Fruit fly (Drosophila melanogaster) whole organism, embryonic: Measurements from ENCODE around the gene Irbp.

Experiments used
- B-H2 ChIP-seq: fragments of 200-800 bp; sonication (Bioruptor generic); optimal IDR thresholded peaks from 2 replicates; lab custom pipeline; 2018; ENCODE audit warnings: missing biosample characterization, mild to moderate bottlenecking, missing genetic modification characterization
- CG10267 ChIP-seq: fragments of 200-800 bp; sonication (Bioruptor generic); optimal IDR thresholded peaks from 2 replicates; lab custom pipeline; 2018; ENCODE audit warnings: missing biosample characterization, mild to moderate bottlenecking, missing genetic modification characterization, moderate library complexity
- CG11247 ChIP-seq: fragments of 200-800 bp; sonication (Bioruptor generic); IDR thresholded peaks from 2 replicates; pipeline ENCODE4 v1.3.6; 2022; ENCODE audit warnings: missing biosample characterization, missing genetic modification characterization
- CG12659 ChIP-seq: fragments of 200-800 bp; sonication (Bioruptor generic); optimal IDR thresholded peaks from 3 replicates; lab custom pipeline; 2017; ENCODE audit warnings: mild to moderate bottlenecking, missing biosample characterization, missing genetic modification reagents, missing genetic modification characterization
- CG15514 ChIP-seq: fragments of 200-800 bp; sonication (Bioruptor generic); optimal IDR thresholded peaks from 3 replicates; lab custom pipeline; 2017; ENCODE audit warnings: missing biosample characterization, missing genetic modification characterization, mild to moderate bottlenecking, moderate library complexity, missing genetic modification reagents
- CG1792 ChIP-seq: fragments of 200-800 bp; sonication (Bioruptor generic); optimal IDR thresholded peaks from 2 replicates; lab custom pipeline; 2016; ENCODE audit warnings: missing biosample characterization, missing genetic modification characterization
- CG2120 ChIP-seq: fragments of 200-800 bp; sonication (Bioruptor generic); optimal IDR thresholded peaks from 3 replicates; lab custom pipeline; 2016; ENCODE audit warnings: missing biosample characterization, missing genetic modification characterization
- CG31224 ChIP-seq: fragments of 200-800 bp; sonication (Bioruptor generic); IDR thresholded peaks from 2 replicates; pipeline ENCODE4 v1.3.6; 2022; ENCODE audit warnings: missing biosample characterization, missing genetic modification characterization
- CG34224 ChIP-seq: fragments of 200-800 bp; sonication (Bioruptor generic); IDR thresholded peaks from 3 replicates; pipeline ENCODE4 v1.3.6; 2022; ENCODE audit warnings: missing biosample characterization, missing genetic modification characterization; ENCODE audit not compliant: partially characterized antibody
- CG3847 ChIP-seq: fragments of 200-800 bp; sonication (Bioruptor generic); IDR thresholded peaks from 2 replicates; pipeline ENCODE4 v1.3.6; 2022; ENCODE audit warnings: missing biosample characterization, missing genetic modification characterization
- CG9437 ChIP-seq: fragments of 200-800 bp; sonication (Bioruptor generic); optimal IDR thresholded peaks from 2 replicates; lab custom pipeline; 2018; ENCODE audit warnings: missing biosample characterization, mild to moderate bottlenecking, missing genetic modification characterization
- Dll ChIP-seq: fragments of 200-800 bp; sonication (Bioruptor generic); IDR thresholded peaks from 4 replicates; pipeline ENCODE4 v1.3.6; 2022; ENCODE audit warnings: missing biosample characterization, missing genetic modification characterization; ENCODE audit not compliant: partially characterized antibody
- Dp ChIP-seq: fragments of 200-800 bp; sonication (Bioruptor generic); optimal IDR thresholded peaks from 2 replicates; lab custom pipeline; 2018; ENCODE audit warnings: missing biosample characterization, mild to moderate bottlenecking, missing genetic modification characterization, moderate library complexity
- E2f2 ChIP-seq: fragments of 200-800 bp; sonication (Bioruptor generic); IDR thresholded peaks from 2 replicates; pipeline ENCODE4 v1.3.6; 2022; ENCODE audit warnings: missing biosample characterization, missing genetic modification characterization
- Fer1 ChIP-seq: fragments of 200-800 bp; sonication (Bioruptor generic); optimal IDR thresholded peaks from 2 replicates; lab custom pipeline; 2017; ENCODE audit warnings: missing biosample characterization, mild to moderate bottlenecking, missing genetic modification characterization
- HLH4C ChIP-seq: fragments of 200-800 bp; sonication (Bioruptor generic); IDR thresholded peaks from 3 replicates; pipeline ENCODE4 v1.3.6; 2022; ENCODE audit warnings: missing biosample characterization, missing genetic modification characterization; ENCODE audit not compliant: partially characterized antibody
- HmgZ ChIP-seq: fragments of 200-800 bp; sonication (Bioruptor generic); optimal IDR thresholded peaks from 2 replicates; lab custom pipeline; 2018; ENCODE audit warnings: missing biosample characterization, mild to moderate bottlenecking, missing genetic modification characterization
- MBD-R2 ChIP-seq: fragments of 200-800 bp; sonication (Bioruptor generic); IDR thresholded peaks from 2 replicates; pipeline ENCODE4 v1.3.6; 2022; ENCODE audit warnings: missing biosample characterization, missing genetic modification characterization
- MESR4 ChIP-seq: fragments of 200-800 bp; sonication (Bioruptor generic); optimal IDR thresholded peaks from 2 replicates; lab custom pipeline; 2018; ENCODE audit warnings: missing biosample characterization, mild to moderate bottlenecking, missing genetic modification characterization, moderate library complexity
- Med ChIP-seq: fragments of 200-800 bp; sonication (Bioruptor generic); peaks from one replicate; lab custom pipeline; 2016; ENCODE audit warnings: missing biosample characterization, missing genetic modification characterization, mild to moderate bottlenecking, inconsistent platforms, moderate library complexity
- Scr ChIP-seq: fragments of 200-800 bp; sonication (Bioruptor generic); IDR thresholded peaks from 2 replicates; pipeline ENCODE4 v1.3.6; 2022; ENCODE audit warnings: missing biosample characterization, missing genetic modification characterization; ENCODE audit not compliant: partially characterized antibody
- Taf1 ChIP-seq: fragments of 200-800 bp; sonication (Bioruptor generic); IDR thresholded peaks from 2 replicates; pipeline ENCODE4 v1.3.6; 2022; ENCODE audit warnings: missing biosample characterization, missing genetic modification characterization
- YL-1 ChIP-seq: fragments of 200-800 bp; sonication (Bioruptor generic); optimal IDR thresholded peaks from 3 replicates; lab custom pipeline; 2017; ENCODE audit warnings: missing biosample characterization, mild to moderate bottlenecking, missing genetic modification characterization
- ac ChIP-seq: fragments of 200-800 bp; sonication (Bioruptor generic); optimal IDR thresholded peaks from 3 replicates; lab custom pipeline; 2017; ENCODE audit warnings: missing biosample characterization, mild to moderate bottlenecking, missing genetic modification characterization
- bcd ChIP-seq: fragments of 200-800 bp; sonication (Bioruptor generic); optimal IDR thresholded peaks from 2 replicates; lab custom pipeline; 2017; ENCODE audit warnings: missing biosample characterization, mild to moderate bottlenecking, missing genetic modification characterization
- chinmo ChIP-seq: fragments of 200-800 bp; sonication (Bioruptor generic); IDR thresholded peaks from 4 replicates; pipeline ENCODE4 v1.3.6; 2022; ENCODE audit warnings: missing biosample characterization, missing genetic modification characterization; ENCODE audit not compliant: partially characterized antibody
- crp ChIP-seq, 2 experiments: fragments of 200-800 bp; sonication (Bioruptor generic); optimal IDR thresholded peaks; 2 replicates in 1 of 2; 3 replicates in 1 of 2; lab custom pipeline; 2017; ENCODE audit warnings: missing biosample characterization in 2 of 2, missing genetic modification characterization in 2 of 2, mild to moderate bottlenecking in 1 of 2, moderate library complexity in 1 of 2
- dpn ChIP-seq, 2 experiments: fragments of 200-800 bp; sonication (Bioruptor generic); optimal IDR thresholded peaks; 3 replicates each; lab custom pipeline; 2016; ENCODE audit warnings: missing biosample characterization in 2 of 2, missing genetic modification characterization in 2 of 2
- gro ChIP-seq: fragments of 200-800 bp; sonication (Bioruptor generic); optimal IDR thresholded peaks from 2 replicates; lab custom pipeline; 2016; ENCODE audit warnings: missing biosample characterization, missing genetic modification characterization
- lilli ChIP-seq: fragments of 200-800 bp; sonication (Bioruptor generic); optimal IDR thresholded peaks from 3 replicates; lab custom pipeline; 2016; ENCODE audit warnings: missing biosample characterization, missing genetic modification characterization
- maf-S ChIP-seq: fragments of 200-800 bp; sonication (Bioruptor generic); optimal IDR thresholded peaks from 2 replicates; lab custom pipeline; 2016; ENCODE audit warnings: missing biosample characterization, missing genetic modification characterization
- odd ChIP-seq: fragments of 200-800 bp; sonication (Bioruptor generic); optimal IDR thresholded peaks from 2 replicates; lab custom pipeline; 2017; ENCODE audit warnings: missing biosample characterization, mild to moderate bottlenecking, missing genetic modification characterization
- onecut ChIP-seq: fragments of 200-800 bp; sonication (Bioruptor generic); IDR thresholded peaks from 2 replicates; pipeline ENCODE4 v1.3.6; 2022; ENCODE audit warnings: missing biosample characterization, missing genetic modification characterization
- p53 ChIP-seq: fragments of 200-800 bp; sonication (Bioruptor generic); optimal IDR thresholded peaks from 2 replicates; lab custom pipeline; 2016; ENCODE audit warnings: missing biosample characterization, missing genetic modification characterization
- pum ChIP-seq: fragments of 200-800 bp; sonication (Bioruptor generic); optimal IDR thresholded peaks from 2 replicates; lab custom pipeline; 2016; ENCODE audit warnings: missing biosample characterization, missing genetic modification characterization
- pzg ChIP-seq: fragments of 200-800 bp; sonication (Bioruptor generic); optimal IDR thresholded peaks from 3 replicates; lab custom pipeline; 2018; ENCODE audit warnings: missing biosample characterization, mild to moderate bottlenecking, missing genetic modification characterization, moderate library complexity
- sens ChIP-seq: fragments of 200-800 bp; sonication (Bioruptor generic); peaks from one replicate; lab custom pipeline; 2016; ENCODE audit warnings: missing biosample characterization, missing genetic modification characterization
- sob ChIP-seq: fragments of 200-800 bp; sonication (Bioruptor generic); IDR thresholded peaks from 2 replicates; pipeline ENCODE4 v1.3.6; 2022; ENCODE audit warnings: missing biosample characterization, missing genetic modification characterization
- sr ChIP-seq: fragments of 200-800 bp; sonication (Bioruptor generic); IDR thresholded peaks from 3 replicates; pipeline ENCODE4 v1.3.6; 2022; ENCODE audit warnings: missing biosample characterization, missing genetic modification characterization
- trem ChIP-seq: fragments of 200-800 bp; optimal IDR thresholded peaks from 3 replicates; lab custom pipeline; 2019; ENCODE audit warnings: missing biosample characterization, mild to moderate bottlenecking, missing genetic modification characterization, moderate library complexity
- zen ChIP-seq: fragments of 200-800 bp; sonication (Bioruptor generic); optimal IDR thresholded peaks from 3 replicates; lab custom pipeline; 2018; ENCODE audit warnings: missing biosample characterization, mild to moderate bottlenecking, missing genetic modification characterization, moderate library complexity

Gene Irbp

DNA sequence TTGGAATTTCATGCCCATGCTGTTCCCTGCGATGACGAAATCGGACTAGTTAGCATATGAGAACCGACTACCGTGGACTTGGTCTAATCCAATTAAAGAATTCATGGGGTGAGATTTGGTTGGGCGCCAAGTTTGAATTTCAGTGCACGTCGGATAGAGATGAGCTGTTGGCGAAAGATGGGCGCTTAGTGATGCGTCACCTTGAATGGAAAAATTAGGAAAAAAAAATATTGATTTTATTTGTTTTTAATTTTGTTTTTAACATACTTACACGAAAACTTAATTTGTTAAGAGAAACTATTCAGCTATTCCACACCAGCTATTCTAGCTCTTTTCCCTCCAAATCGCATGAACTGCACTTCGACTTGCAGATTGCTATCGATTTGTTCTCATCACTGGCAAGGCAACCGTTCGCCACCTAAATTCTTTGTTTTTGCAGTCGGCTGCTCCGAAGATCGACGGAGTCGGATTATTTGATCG is 11.8 kb downstream of the Irbp start, which contains the start of the genes ninaG and Sptz (continued):
- TF ChIP-seq sr, result peak; percentile 64; the same call in 1 of the 3 replicates
- TF ChIP-seq CG34224 (GFP tag; lab: Robert Waterston, UW), result peak; percentile 7; the same call in 1 of the 3 replicates
- TF ChIP-seq p53 (GFP tag; lab: Kevin White, UChicago), result peak; percentile 73
- peak; percentile 95 for TF ChIP-seq CG3847 (GFP tag; lab: Robert Waterston, UW)
- peak; percentile 94 for TF ChIP-seq bcd (GFP tag; lab: Kevin White, UChicago)
- peak; percentile 95 for TF ChIP-seq CG11247 (GFP tag; lab: Robert Waterston, UW)
- TF ChIP-seq CG1792, result peak; percentile 84
- peak; percentile 96 to 97 for TF ChIP-seq dpn (GFP tag; optimal IDR thresholded peaks at IDR 0.05; lab: Kevin White, UChicago)
- peak; percentile 81 for TF ChIP-seq odd
- peak in 1 of 2 experiments; percentile 78 for TF ChIP-seq crp (GFP tag; optimal IDR thresholded peaks at IDR 0.05; lab: Kevin White, UChicago)
- peak; percentile 64 for TF ChIP-seq Scr (GFP tag; lab: Robert Waterston, UW)
- peak; percentile 73 for TF ChIP-seq CG9437 (GFP tag; lab: Kevin White, UChicago)
- TF ChIP-seq ac, result peak; percentile 53
- TF ChIP-seq Dll, result peak; percentile 73

DNA sequence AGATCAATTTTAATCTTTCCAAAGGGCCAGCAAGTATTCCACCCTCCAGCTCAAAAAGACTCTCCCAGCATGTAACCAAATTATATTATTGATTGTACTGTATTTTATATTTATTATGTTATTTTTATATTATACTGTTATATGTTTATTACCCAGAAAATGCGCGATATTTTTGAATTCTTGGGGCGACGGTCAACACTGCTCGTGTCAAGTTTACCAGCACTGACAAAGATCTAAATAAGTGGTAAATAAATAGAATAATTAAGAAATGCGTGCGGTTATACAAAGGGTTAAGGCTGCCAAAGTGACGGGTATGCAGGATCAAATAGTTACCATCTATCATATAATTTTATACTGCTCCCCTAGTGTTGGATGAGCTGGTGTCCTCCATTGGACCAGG is 20.0 kb downstream of the Irbp start, which contains the start of gene Dtd:
Gene Dtd (plus strand): TSS at position 248 of the 400 bp plus-strand sequence.
- no peak for TF ChIP-seq CG31224 (GFP tag; lab: Robert Waterston, UW)
- TF ChIP-seq Fer1, result peak; percentile 21
- no peak for TF ChIP-seq trem (tag; lab: Kevin White, UChicago)
- no peak for TF ChIP-seq sens
- TF ChIP-seq pzg, result peak; percentile 25
- 0 out of 4 replicates have a peak, but pooled peaks have one; percentile 22 for TF ChIP-seq chinmo (GFP tag; lab: Robert Waterston, UW)
- peak; percentile 24 for TF ChIP-seq CG12659 (GFP tag; lab: Kevin White, UChicago)
- TF ChIP-seq lilli (GFP tag; lab: Kevin White, UChicago), result peak; percentile 16
- TF ChIP-seq Dp (GFP tag; lab: Kevin White, UChicago), result peak; percentile 85
- peak; percentile 41; the same call in 1 of the 2 replicates for TF ChIP-seq MBD-R2
- TF ChIP-seq MESR4 (GFP tag; lab: Kevin White, UChicago), result peak; percentile 27
- no peak for TF ChIP-seq pum
- no peak for TF ChIP-seq zen
- TF ChIP-seq E2f2 (GFP tag; lab: Robert Waterston, UW), result peak; percentile 86
- peak; percentile 30 for TF ChIP-seq CG2120 (GFP tag; lab: Kevin White, UChicago)
- peak; percentile 1 for TF ChIP-seq CG15514 (GFP tag; lab: Kevin White, UChicago)
- peak; percentile 16; the same call in 1 of the 2 replicates for TF ChIP-seq Taf1 (GFP tag; lab: Robert Waterston, UW)
- no peak for TF ChIP-seq maf-S (GFP tag; lab: Kevin White, UChicago)
- TF ChIP-seq HmgZ (tag; lab: Kevin White, UChicago), result peak; percentile 24
- peak; percentile 7 for TF ChIP-seq YL-1 (GFP tag; lab: Kevin White, UChicago)
- TF ChIP-seq CG10267, result peak; percentile 73
- TF ChIP-seq B-H2, result peak; percentile 28
- no peak for TF ChIP-seq gro (GFP tag; lab: Kevin White, UChicago)
- 0 out of 2 replicates have a peak, but pooled peaks have one; percentile 8 for TF ChIP-seq sob (GFP tag; lab: Robert Waterston, UW)
- no peak for TF ChIP-seq onecut
- TF ChIP-seq HLH4C (GFP tag; lab: Robert Waterston, UW), result 0 out of 3 replicates have a peak, but pooled peaks have one; percentile 24
- TF ChIP-seq Med (GFP tag; lab: Kevin White, UChicago), result peak; percentile 71
